Worm (Caenorhabditis elegans): Measurements from ENCODE around the gene F10D7.3.

Gene F10D7.3

DNA sequence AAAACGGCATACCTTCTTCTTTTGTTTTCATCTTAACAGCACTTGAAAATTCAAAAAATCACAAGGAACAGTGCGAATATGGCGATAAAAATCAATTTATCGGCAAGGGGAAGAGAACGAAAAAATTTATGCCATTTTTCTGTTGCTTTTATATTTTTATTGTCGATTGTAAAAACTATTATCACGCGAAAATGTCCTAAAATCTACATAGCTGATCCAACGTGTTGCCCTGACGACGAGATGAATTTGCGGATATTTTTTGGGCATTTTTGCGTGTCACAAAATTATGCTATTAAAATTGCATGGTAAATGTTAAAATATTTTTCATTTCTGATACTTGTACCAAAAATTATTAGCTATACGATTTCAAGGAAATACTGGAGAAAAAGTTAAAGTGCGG is 7.5 kb upstream of the F10D7.3 start, which contains the start of gene F10D7.4:
Gene F10D7.4, minus strand, starts transcription at position 101 of the 400 bp plus-strand sequence.
- TF ChIP-seq nhr-90 (tag; optimal IDR thresholded peaks at IDR 0.05; ENCODE audit: poor library complexity) (no peak), ceh-82 (tag; optimal IDR thresholded peaks at IDR 0.05) (no peak), efl-1 (optimal IDR thresholded peaks at IDR 0.05) (no peak), efl-1 (GFP tag; optimal IDR thresholded peaks at IDR 0.05 in 1 of 2) (peak in 1 of 2 experiments; percentile 48), pax-3 (tag; optimal IDR thresholded peaks at IDR 0.05) (no peak)

DNA sequence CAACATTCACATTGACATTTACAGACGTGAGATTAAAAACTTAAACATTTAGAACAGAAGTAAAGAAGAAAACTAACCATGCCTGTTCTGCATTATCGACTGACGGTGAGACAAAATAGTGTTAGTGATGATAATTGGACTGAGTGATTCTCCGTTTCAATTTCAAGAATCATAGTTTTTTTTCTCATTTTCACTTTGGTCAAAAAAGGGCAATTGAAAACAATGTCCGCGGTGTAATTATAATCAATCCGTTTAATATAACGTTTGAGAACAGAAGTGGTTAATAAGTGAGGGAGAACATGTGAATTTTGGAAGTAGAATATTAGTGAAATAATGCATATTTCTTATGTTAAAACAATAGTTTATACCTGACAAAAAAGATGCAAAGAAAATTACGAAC is 5.2 kb upstream of the F10D7.3 start, which contains the start of gene F10D7.10:
Gene F10D7.10, minus strand, starts transcription at position 101 of the 400 bp plus-strand sequence.
- TF ChIP-seq ets-5 (GFP tag; IDR thresholded peaks at IDR 0.05), result no peak
- TF ChIP-seq efl-1 (optimal IDR thresholded peaks at IDR 0.05), result no peak
- peak in 1 of 2 experiments; percentile 10 for TF ChIP-seq efl-1 (GFP tag; optimal IDR thresholded peaks at IDR 0.05 in 1 of 2)
- TF ChIP-seq blmp-1 (tag; optimal IDR thresholded peaks at IDR 0.05), result peak; percentile 22
- TF ChIP-seq nhr-20 (tag; optimal IDR thresholded peaks at IDR 0.05), result no peak
- TF ChIP-seq efl-3 (GFP tag; optimal IDR thresholded peaks at IDR 0.05), result no peak

DNA sequence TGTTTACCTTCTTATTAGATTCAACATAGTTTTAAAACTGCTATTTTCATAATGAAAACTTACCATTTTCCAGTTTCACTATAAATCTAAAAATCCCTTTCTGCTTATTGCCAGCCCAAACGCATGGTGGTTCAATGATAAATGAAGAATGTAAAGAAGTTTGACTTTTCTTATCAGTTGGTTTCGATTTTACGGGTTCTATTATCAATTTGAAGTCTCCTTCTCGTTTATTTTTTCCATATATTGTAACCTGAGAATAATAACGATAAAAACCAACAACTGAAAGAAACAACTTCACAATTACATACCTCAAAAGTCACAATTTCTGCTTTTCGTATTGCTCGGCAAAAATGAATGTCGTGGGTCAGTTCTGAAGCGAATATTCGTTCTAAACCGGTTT is 4.6 kb upstream of the F10D7.3 start:
- TF ChIP-seq hlh-4 (tag; optimal IDR thresholded peaks at IDR 0.05), result no peak
- TF ChIP-seq elt-2 (tag; optimal IDR thresholded peaks at IDR 0.05), result peak; percentile 59

DNA sequence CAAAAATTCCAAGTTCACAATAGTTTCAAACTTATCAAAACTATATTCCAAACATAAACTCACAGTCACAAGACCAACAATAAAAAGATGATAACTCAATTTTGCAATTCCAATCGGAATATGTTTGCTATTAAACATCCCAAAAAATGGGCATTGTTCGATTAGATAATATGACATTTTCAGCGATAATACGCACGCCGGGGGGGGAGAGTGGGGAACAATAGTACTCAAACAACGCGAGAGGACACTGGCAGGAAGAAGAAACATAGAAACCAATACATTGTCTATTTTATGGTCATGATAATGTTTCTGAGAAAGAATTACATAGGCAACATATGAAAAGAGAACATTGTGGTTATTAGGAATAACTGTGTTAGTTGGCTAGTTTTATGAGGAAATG is 1.4 kb upstream of the F10D7.3 start:
- TF ChIP-seq pqm-1 (tag; optimal IDR thresholded peaks at IDR 0.05) (no peak), unc-130 (tag; optimal IDR thresholded peaks at IDR 0.05) (no peak), fkh-8 (tag; optimal IDR thresholded peaks at IDR 0.05) (no peak), ztf-11 (tag; optimal IDR thresholded peaks at IDR 0.05) (no peak), zip-4 (GFP tag; optimal IDR thresholded peaks at IDR 0.05) (no peak), jun-1 (tag; optimal IDR thresholded peaks at IDR 0.05) (no peak), elt-3 (tag; optimal IDR thresholded peaks at IDR 0.05) (no peak), egl-13 (tag; optimal IDR thresholded peaks at IDR 0.05) (no peak), lin-14 (GFP tag; optimal IDR thresholded peaks at IDR 0.05) (peak; percentile 4), lir-3 (tag; optimal IDR thresholded peaks at IDR 0.05; ENCODE audit: poor library complexity) (no peak), grh-1 (GFP tag; IDR thresholded peaks at IDR 0.05) (no peak), rnt-1 (tag; optimal IDR thresholded peaks at IDR 0.05) (no peak), aly-2 (tag; optimal IDR thresholded peaks at IDR 0.05) (no peak), elt-2 (tag; optimal IDR thresholded peaks at IDR 0.05) (peak; percentile 63)

DNA sequence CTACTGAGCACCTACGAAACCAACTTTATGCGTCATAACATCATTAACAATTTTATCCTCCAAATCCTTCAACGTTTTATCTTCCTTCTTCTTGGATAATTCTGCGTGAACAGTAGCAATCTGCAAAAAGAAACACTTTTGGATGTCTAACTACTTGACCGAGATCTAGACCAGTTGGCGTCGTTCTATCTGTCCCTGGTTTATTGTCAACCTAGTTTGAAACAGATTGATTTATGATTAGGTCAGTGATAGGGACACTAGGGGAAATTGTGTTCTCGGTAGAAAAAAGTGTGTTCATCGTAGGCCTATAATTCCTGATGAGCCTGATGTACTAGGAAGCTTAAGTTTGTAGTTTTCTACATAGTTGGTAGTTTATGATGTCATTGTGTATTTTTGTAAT is 479 bp downstream of the F10D7.3 start:
- TF ChIP-seq blmp-1 (tag; optimal IDR thresholded peaks at IDR 0.05) (peak; percentile 69), alr-1 (tag; optimal IDR thresholded peaks at IDR 0.05; ENCODE audit: borderline replicate concordance) (no peak), elt-3 (tag; optimal IDR thresholded peaks at IDR 0.05) (peak in 1 of 6 experiments; percentile 43)

DNA sequence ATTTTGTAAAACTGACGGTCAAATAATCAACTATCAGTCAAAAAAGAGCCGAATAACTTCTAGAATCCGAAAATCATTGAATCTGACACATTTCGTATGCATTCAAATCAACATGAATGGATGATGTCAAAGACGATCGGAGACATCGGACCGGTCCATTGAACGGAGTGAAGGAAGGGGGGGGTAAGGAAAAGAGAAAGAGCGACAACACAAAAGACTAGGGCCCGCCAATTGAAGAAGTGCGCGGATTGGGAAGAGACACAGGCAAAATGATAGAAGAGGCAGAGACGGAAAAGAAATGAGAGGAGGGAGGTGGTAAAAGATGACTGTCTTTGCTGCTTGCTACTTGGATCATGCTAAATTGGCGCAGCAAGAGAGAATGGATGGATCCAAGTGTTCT is 4.9 kb downstream of the F10D7.3 start:
- TF ChIP-seq blmp-1 (tag; optimal IDR thresholded peaks at IDR 0.05) (peak; percentile 55), lin-13 (GFP tag; optimal IDR thresholded peaks at IDR 0.05) (no peak), hpl-2 (GFP tag; optimal IDR thresholded peaks at IDR 0.05) (no peak), vab-15 (tag; optimal IDR thresholded peaks at IDR 0.05) (no peak), nhr-47 (tag; optimal IDR thresholded peaks at IDR 0.05) (no peak), lin-14 (GFP tag; optimal IDR thresholded peaks at IDR 0.05) (peak; percentile 40), snu-23 (GFP tag; optimal IDR thresholded peaks at IDR 0.05) (peak; percentile 5), lin-15B (tag; optimal IDR thresholded peaks at IDR 0.05) (no peak), lir-3 (tag; optimal IDR thresholded peaks at IDR 0.05; ENCODE audit: poor library complexity) (no peak), hlh-17 (GFP tag; optimal IDR thresholded peaks at IDR 0.05; ENCODE audit: borderline replicate concordance) (no peak), lin-35 (GFP tag; optimal IDR thresholded peaks at IDR 0.05) (no peak), tlp-1 (tag; optimal IDR thresholded peaks at IDR 0.05) (no peak), egl-27 (tag; optimal IDR thresholded peaks at IDR 0.05) (no peak), pag-3 (tag; optimal IDR thresholded peaks at IDR 0.05; ENCODE audit: borderline replicate concordance, insufficient read depth) (no peak), ceh-90 (tag; optimal IDR thresholded peaks at IDR 0.05) (no peak), ztf-4 (tag; optimal IDR thresholded peaks at IDR 0.05) (no peak), nhr-90 (tag; optimal IDR thresholded peaks at IDR 0.05; ENCODE audit: poor library complexity) (no peak), isw-1 (GFP tag; IDR thresholded peaks at IDR 0.05) (no peak), fkh-4 (tag; optimal IDR thresholded peaks at IDR 0.05; ENCODE audit: borderline replicate concordance) (no peak), fkh-10 (GFP tag; optimal IDR thresholded peaks at IDR 0.05) (no peak), unc-98 (GFP tag; IDR thresholded peaks at IDR 0.05) (no peak)

Data from whole organism, L1 larva.